Worm (Caenorhabditis elegans) whole organism, L2 larva: ENCODE results near the gene pcf-11.
A peak's percentile ranks its signal among the peaks of the same experiment; 100 is the strongest.
"Not testable (repeated sequence)": the region's sequence is repeated elsewhere in the genome, so short reads cannot be mapped to it uniquely, and the experiment has no call there.

Experiments used
- C34F6.9 ChIP-seq: fragments of 150-350 bp; optimal IDR thresholded peaks from 2 replicates; lab custom pipeline; 2014; ENCODE audit warnings: missing biosample characterization, missing genetic modification characterization
- F13H6.1 ChIP-seq: sonication (generic microtip); optimal IDR thresholded peaks from 2 replicates; lab custom pipeline; 2016; ENCODE audit warnings: missing genetic modification characterization, missing compliant biosample characterization
- R02D3.7 ChIP-seq: fragments of 150-350 bp; optimal IDR thresholded peaks from 2 replicates; lab custom pipeline; 2014; ENCODE audit warnings: missing biosample characterization, missing genetic modification characterization
- Y55F3AM.14 ChIP-seq: fragments of 200-800 bp; sonication (Bioruptor generic); optimal IDR thresholded peaks from 2 replicates; lab custom pipeline; 2018; ENCODE audit warnings: mild to moderate bottlenecking, missing genetic modification characterization, missing compliant biosample characterization
- ZK546.5 ChIP-seq: sonication (generic microtip); optimal IDR thresholded peaks from 2 replicates; lab custom pipeline; 2017; ENCODE audit warnings: missing biosample characterization, missing genetic modification characterization
- ama-1 ChIP-seq: fragments of 150-350 bp; optimal IDR thresholded peaks from 2 replicates; lab custom pipeline; 2018; ENCODE audit warnings: inconsistent platforms
- blmp-1 ChIP-seq: sonication (generic microtip); optimal IDR thresholded peaks from 2 replicates; lab custom pipeline; 2017; ENCODE audit warnings: missing genetic modification characterization, mild to moderate bottlenecking, missing compliant biosample characterization, antibody characterized with exemption, moderate library complexity; ENCODE audit not compliant: insufficient read depth
- ceh-82 ChIP-seq: fragments of 150-350 bp; optimal IDR thresholded peaks from 2 replicates; lab custom pipeline; 2014; ENCODE audit warnings: missing biosample characterization, missing genetic modification characterization
- crh-2 ChIP-seq: sonication (generic microtip); optimal IDR thresholded peaks from 2 replicates; lab custom pipeline; 2017; ENCODE audit warnings: missing biosample characterization, missing genetic modification characterization
- egl-27 ChIP-seq: sonication (generic microtip); optimal IDR thresholded peaks from 3 replicates; lab custom pipeline; 2017; ENCODE audit warnings: missing biosample characterization, missing genetic modification reagents, missing genetic modification characterization
- elt-1 ChIP-seq: fragments of 150-350 bp; optimal IDR thresholded peaks from 2 replicates; lab custom pipeline; 2014; ENCODE audit warnings: missing biosample characterization, missing genetic modification characterization
- elt-3 ChIP-seq: sonication (generic microtip); optimal IDR thresholded peaks from 2 replicates; lab custom pipeline; 2017; ENCODE audit warnings: missing biosample characterization, missing genetic modification characterization
- fos-1 ChIP-seq: fragments of 150-350 bp; optimal IDR thresholded peaks from 2 replicates; lab custom pipeline; 2014; ENCODE audit warnings: missing biosample characterization, missing genetic modification characterization
- gmeb-1 ChIP-seq: fragments of 150-350 bp; optimal IDR thresholded peaks from 2 replicates; lab custom pipeline; 2014; ENCODE audit warnings: missing biosample characterization, missing genetic modification characterization
- lin-11 ChIP-seq: fragments of 150-350 bp; sonication (generic microtip); optimal IDR thresholded peaks from 2 replicates; lab custom pipeline; 2014; ENCODE audit warnings: missing biosample characterization, missing genetic modification characterization, inconsistent platforms, mixed read lengths
- lin-13 ChIP-seq: fragments of 150-350 bp; optimal IDR thresholded peaks from 2 replicates; lab custom pipeline; 2014; ENCODE audit warnings: missing biosample characterization, missing genetic modification reagents, missing genetic modification characterization
- lin-39 ChIP-seq: fragments of 150-350 bp; optimal IDR thresholded peaks from 2 replicates; lab custom pipeline; 2014; ENCODE audit warnings: missing biosample characterization, missing genetic modification reagents, missing genetic modification characterization
- lsy-2 ChIP-seq, 2 experiments: fragments of 150-350 bp in 1 of 2; sonication (generic microtip) in 1 of 2; optimal IDR thresholded peaks; 2 replicates each; lab custom pipeline; 2014 to 2017; ENCODE audit warnings: missing biosample characterization in 2 of 2, missing genetic modification characterization in 2 of 2
- mab-5 ChIP-seq: fragments of 150-350 bp; optimal IDR thresholded peaks from 2 replicates; lab custom pipeline; 2014; ENCODE audit warnings: missing biosample characterization, missing genetic modification characterization
- mdl-1 ChIP-seq, 2 experiments: fragments of 150-350 bp in 1 of 2; sonication (generic microtip) in 1 of 2; optimal IDR thresholded peaks; 2 replicates each; lab custom pipeline; 2017; ENCODE audit warnings: missing biosample characterization in 2 of 2, missing genetic modification characterization in 2 of 2
- nhr-12 ChIP-seq: fragments of 150-350 bp; optimal IDR thresholded peaks from 2 replicates; lab custom pipeline; 2014; ENCODE audit warnings: missing biosample characterization, missing genetic modification characterization
- nhr-129 ChIP-seq: fragments of 150-350 bp; optimal IDR thresholded peaks from 2 replicates; lab custom pipeline; 2014; ENCODE audit warnings: missing biosample characterization, missing genetic modification characterization
- nhr-21 ChIP-seq: fragments of 150-350 bp; optimal IDR thresholded peaks from 2 replicates; lab custom pipeline; 2014; ENCODE audit warnings: missing biosample characterization, missing genetic modification characterization
- nhr-237 ChIP-seq: fragments of 150-350 bp; optimal IDR thresholded peaks from 2 replicates; lab custom pipeline; 2014; ENCODE audit warnings: missing biosample characterization, missing genetic modification characterization
- nhr-25 ChIP-seq: fragments of 150-350 bp; sonication (generic microtip); optimal IDR thresholded peaks from 3 replicates; lab custom pipeline; 2014; ENCODE audit warnings: missing biosample characterization, missing genetic modification characterization
- nhr-6 ChIP-seq: fragments of 150-350 bp; optimal IDR thresholded peaks from 2 replicates; lab custom pipeline; 2014; ENCODE audit warnings: missing biosample characterization, missing genetic modification characterization
- sem-4 ChIP-seq: fragments of 150-350 bp; optimal IDR thresholded peaks from 2 replicates; lab custom pipeline; 2014; ENCODE audit warnings: missing biosample characterization, missing genetic modification reagents, missing genetic modification characterization
- skn-1 ChIP-seq: sonication (generic microtip); optimal IDR thresholded peaks from 2 replicates; lab custom pipeline; 2017; ENCODE audit warnings: missing biosample characterization, missing genetic modification characterization
- sma-3 ChIP-seq: sonication (generic microtip); optimal IDR thresholded peaks from 2 replicates; lab custom pipeline; 2016; ENCODE audit warnings: missing genetic modification reagents, missing genetic modification characterization, missing compliant biosample characterization
- sma-9 ChIP-seq, 2 experiments: fragments of 150-350 bp in 1 of 2; sonication (generic microtip) in 1 of 2; optimal IDR thresholded peaks; 2 replicates each; lab custom pipeline; 2014 to 2016; ENCODE audit warnings: missing genetic modification characterization in 2 of 2, mild to moderate bottlenecking in 1 of 2, missing biosample characterization in 1 of 2, missing compliant biosample characterization in 1 of 2, missing genetic modification reagents in 1 of 2, moderate library complexity in 1 of 2
- unc-55 ChIP-seq: fragments of 150-350 bp; sonication (generic microtip); optimal IDR thresholded peaks from 3 replicates; lab custom pipeline; 2014; ENCODE audit warnings: missing biosample characterization, missing genetic modification reagents, missing genetic modification characterization
- unc-62 ChIP-seq: fragments of 150-350 bp; optimal IDR thresholded peaks from 2 replicates; lab custom pipeline; 2014; ENCODE audit warnings: missing biosample characterization, missing genetic modification reagents, missing genetic modification characterization
- ztf-1 ChIP-seq: fragments of 200-800 bp; sonication (Bioruptor generic); conservative IDR thresholded peaks from 2 replicates; pipeline ENCODE4 v1.3.6; 2022; ENCODE audit warnings: missing genetic modification characterization, missing compliant biosample characterization
- ztf-11 ChIP-seq: sonication (generic microtip); optimal IDR thresholded peaks from 2 replicates; lab custom pipeline; 2017; ENCODE audit warnings: missing biosample characterization, missing genetic modification characterization
- ztf-4 ChIP-seq: fragments of 150-350 bp; optimal IDR thresholded peaks from 2 replicates; lab custom pipeline; 2014; ENCODE audit warnings: missing biosample characterization, missing genetic modification characterization

Gene pcf-11

DNA sequence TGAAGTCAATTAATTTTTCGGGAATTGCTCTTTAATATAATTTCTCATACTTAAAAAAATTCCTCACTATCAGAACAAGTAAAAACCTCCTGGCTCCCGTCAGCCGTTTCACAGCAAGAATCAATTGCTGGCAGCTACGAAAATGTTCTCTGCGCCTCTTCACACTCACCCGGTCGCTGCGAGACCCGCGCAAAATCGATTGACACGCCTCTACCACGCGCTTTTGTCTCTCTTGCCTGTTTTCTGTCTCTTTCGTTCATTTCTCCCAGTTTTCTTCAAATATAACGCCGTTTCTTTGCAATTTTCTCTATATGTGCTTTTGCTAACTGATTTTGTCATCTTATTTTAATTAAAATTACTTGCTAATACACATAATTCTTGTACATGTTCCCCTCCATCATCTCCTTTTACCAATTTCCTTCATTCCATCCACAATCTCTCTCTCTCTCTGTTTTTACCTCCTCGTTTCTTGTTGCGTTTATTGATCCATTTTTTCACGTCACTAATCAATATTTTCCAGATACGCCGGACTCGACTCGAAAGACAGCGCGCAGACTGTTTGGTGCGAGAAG, at the start of gene pcf-11:
Gene pcf-11, plus strand, starts transcription at position 522 of the 572 bp plus-strand sequence.
- TF ChIP-seq elt-1 (tag; lab: Kevin White, UChicago) (no peak), Y55F3AM.14 (no peak), nhr-129 (tag; lab: Kevin White, UChicago) (peak; percentile 52), sma-9 (GFP tag; optimal IDR thresholded peaks at IDR 0.05; lab: Kevin White, UChicago) (peak; percentile 20), sma-9 (tag; optimal IDR thresholded peaks at IDR 0.05; lab: Kevin White, UChicago) (no peak), ZK546.5 (no peak), mdl-1 (tag; optimal IDR thresholded peaks at IDR 0.05; lab: Kevin White, UChicago) (peak; percentile 66 to 77), crh-2 (peak; percentile 84), nhr-25 (peak; percentile 44), ama-1 (peak; percentile 83), ztf-1 (GFP tag; lab: Robert Waterston, UW) (no peak), unc-55 (GFP tag; lab: Kevin White, UChicago) (peak; percentile 77), sem-4 (tag; lab: Kevin White, UChicago) (peak; percentile 68), lsy-2 (tag; optimal IDR thresholded peaks at IDR 0.05; lab: Kevin White, UChicago) (peak; percentile 43 to 63), sma-3 (peak; percentile 42), F13H6.1 (tag; lab: Kevin White, UChicago) (peak; percentile 48), fos-1 (tag; lab: Kevin White, UChicago) (peak; percentile 46), blmp-1 (tag; lab: Kevin White, UChicago) (peak; percentile 47), mab-5 (tag; lab: Kevin White, UChicago) (peak; percentile 31), egl-27 (tag; lab: Kevin White, UChicago) (no peak), lin-11 (peak; percentile 75), lin-13 (GFP tag; lab: Kevin White, UChicago) (peak; percentile 64), gmeb-1 (peak; percentile 50), C34F6.9 (tag; lab: Kevin White, UChicago) (peak; percentile 84)

DNA sequence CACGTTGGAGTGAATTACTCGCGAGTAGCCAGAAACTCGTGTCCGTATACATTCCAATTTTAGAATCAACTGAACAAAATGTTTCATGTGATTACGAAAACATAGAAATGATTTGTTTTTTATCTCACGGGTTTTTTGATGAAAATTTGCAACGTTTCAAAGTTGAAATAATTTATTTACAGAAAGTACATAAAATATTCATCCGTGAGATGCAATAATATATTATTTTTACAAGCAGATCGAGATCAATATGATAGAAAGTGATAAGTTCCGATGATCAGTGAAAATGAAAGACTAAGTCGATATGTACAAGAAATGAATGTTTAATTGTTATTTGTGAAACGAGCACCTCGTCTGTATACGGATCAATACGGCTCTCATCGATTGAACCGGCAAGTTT, 44.3 kb upstream of the pcf-11 start, which contains the start of gene C27F2.6:
Gene C27F2.6, minus strand, starts transcription at position 101 of the 400 bp plus-strand sequence.
- TF ChIP-seq sem-4 (tag; lab: Kevin White, UChicago); nhr-21; unc-62 (GFP tag; lab: Kevin White, UChicago): not testable (repeated sequence)

DNA sequence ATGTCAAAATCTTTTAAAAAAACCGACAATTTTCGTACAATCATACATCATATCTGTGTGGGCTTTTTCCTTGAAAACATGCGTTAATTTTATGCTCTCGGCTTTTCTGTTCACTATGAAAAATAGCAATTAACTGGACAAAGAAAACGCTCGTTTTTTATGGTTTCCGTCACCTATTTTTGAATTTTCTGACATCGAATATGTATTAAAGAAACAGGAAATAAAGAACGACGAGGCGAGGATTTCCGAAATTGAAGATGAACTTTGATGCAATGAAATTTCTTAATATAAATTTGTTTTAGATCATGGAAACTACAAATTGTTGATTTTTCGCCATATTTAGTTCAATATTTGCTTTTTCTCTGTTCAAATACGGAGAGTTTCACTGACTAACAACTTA, 40.8 kb upstream of the pcf-11 start:
- TF ChIP-seq elt-3 (tag; lab: Kevin White, UChicago) (no peak), ztf-4 (tag; lab: Kevin White, UChicago) (no peak), ztf-11 (tag; lab: Kevin White, UChicago) (no peak), nhr-6 (tag; lab: Kevin White, UChicago) (no peak), nhr-237 (tag; lab: Kevin White, UChicago) (no peak), crh-2 (no peak), ama-1 (no peak), nhr-12 (tag; lab: Kevin White, UChicago) (no peak), sem-4 (tag; lab: Kevin White, UChicago) (no peak), nhr-21 (no peak), unc-55 (GFP tag; lab: Kevin White, UChicago) (no peak), lin-13 (GFP tag; lab: Kevin White, UChicago) (no peak), ceh-82 (tag; lab: Kevin White, UChicago) (no peak), blmp-1 (tag; lab: Kevin White, UChicago) (no peak)

DNA sequence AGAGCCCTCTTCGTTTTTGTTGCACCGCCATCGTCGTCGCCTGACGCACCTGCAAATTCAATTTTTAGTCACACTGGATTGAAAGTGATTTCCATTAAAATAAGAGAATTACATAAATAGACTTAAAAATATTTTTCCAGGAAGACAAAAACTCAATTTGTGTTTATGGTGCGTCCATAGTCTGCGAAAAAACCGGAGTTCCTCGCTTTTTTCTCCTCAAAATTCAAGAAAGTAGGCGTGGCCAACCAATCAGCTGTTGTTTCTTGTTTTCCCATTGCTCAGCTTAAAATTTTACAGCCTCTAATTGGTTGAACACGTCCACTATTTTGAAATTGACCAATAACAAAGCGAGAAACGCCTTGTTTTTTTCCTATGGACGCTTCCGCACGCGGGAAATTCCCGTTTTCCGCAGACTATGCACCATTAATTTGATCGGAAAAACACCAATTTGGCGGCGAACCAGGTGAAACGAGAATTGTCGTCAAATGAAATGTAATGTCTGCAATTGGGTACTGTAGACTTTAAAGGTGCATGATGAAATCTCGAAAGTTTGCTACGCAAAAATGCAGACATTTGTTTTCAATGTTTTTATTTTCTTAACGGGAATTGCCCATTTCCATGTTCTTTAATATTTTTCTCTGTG, 40.1 kb upstream of the pcf-11 start, which contains the start of gene C27F2.7:
Gene C27F2.7, minus strand, starts transcription at position 51 of the 643 bp plus-strand sequence.
- TF ChIP-seq lin-39 (tag; lab: Kevin White, UChicago) (no peak), ama-1 (no peak), ztf-4 (tag; lab: Kevin White, UChicago) (no peak), skn-1 (no peak), R02D3.7 (tag; lab: Kevin White, UChicago) (no peak), mdl-1 (tag; optimal IDR thresholded peaks at IDR 0.05; lab: Kevin White, UChicago) (no peak)
